Fruit fly (Drosophila melanogaster) whole organism, embryonic: ENCODE results near the gene CG14853.

ENCODE experiments used
- Ada2b ChIP-seq: fragments of 200-800 bp; sonication (Bioruptor generic); IDR thresholded peaks from 2 replicates; pipeline ENCODE4 v1.3.6; 2022; ENCODE audit warnings: missing biosample characterization, missing genetic modification characterization
- CG10979 ChIP-seq: fragments of 200-800 bp; sonication (Bioruptor generic); optimal IDR thresholded peaks from 2 replicates; lab custom pipeline; 2018; ENCODE audit warnings: missing biosample characterization, mild to moderate bottlenecking, missing genetic modification characterization, moderate library complexity
- CG11398 ChIP-seq: fragments of 200-800 bp; sonication (Bioruptor generic); optimal IDR thresholded peaks from 2 replicates; lab custom pipeline; 2016; ENCODE audit warnings: missing biosample characterization, missing genetic modification characterization
- CG13894 ChIP-seq: fragments of 200-800 bp; sonication (Bioruptor generic); optimal IDR thresholded peaks from 3 replicates; lab custom pipeline; 2018; ENCODE audit warnings: missing biosample characterization, mild to moderate bottlenecking, missing genetic modification characterization, moderate library complexity
- CG15073 ChIP-seq: fragments of 200-800 bp; sonication (Bioruptor generic); optimal IDR thresholded peaks from 2 replicates; lab custom pipeline; 2016; ENCODE audit warnings: missing biosample characterization, missing genetic modification characterization
- CG16815 ChIP-seq: fragments of 200-800 bp; sonication (Bioruptor generic); optimal IDR thresholded peaks from 3 replicates; lab custom pipeline; 2017; ENCODE audit warnings: missing biosample characterization, mild to moderate bottlenecking, missing genetic modification characterization
- CG17328 ChIP-seq: fragments of 200-800 bp; sonication (Bioruptor generic); IDR thresholded peaks from 2 replicates; pipeline ENCODE4 v1.3.6; 2022; ENCODE audit warnings: missing biosample characterization, missing genetic modification characterization
- CG17359 ChIP-seq: fragments of 200-800 bp; sonication (Bioruptor generic); optimal IDR thresholded peaks from 3 replicates; lab custom pipeline; 2018; ENCODE audit warnings: missing biosample characterization, mild to moderate bottlenecking, missing genetic modification characterization, moderate library complexity
- CG18619 ChIP-seq: fragments of 200-800 bp; sonication (Bioruptor generic); optimal IDR thresholded peaks from 3 replicates; lab custom pipeline; 2017; ENCODE audit warnings: missing biosample characterization, mild to moderate bottlenecking, missing genetic modification characterization
- CG2712 ChIP-seq: fragments of 200-800 bp; optimal IDR thresholded peaks from 3 replicates; lab custom pipeline; 2019; ENCODE audit warnings: missing biosample characterization, mild to moderate bottlenecking, missing genetic modification characterization, moderate library complexity
- CG30431 ChIP-seq: fragments of 200-800 bp; sonication (Bioruptor generic); optimal IDR thresholded peaks from 2 replicates; lab custom pipeline; 2017; ENCODE audit warnings: missing biosample characterization, missing genetic modification characterization
- CG31441 ChIP-seq: fragments of 200-800 bp; sonication (Bioruptor generic); IDR thresholded peaks from 2 replicates; pipeline ENCODE4 v1.3.6; 2022; ENCODE audit warnings: missing biosample characterization, missing genetic modification characterization
- CG3163 ChIP-seq: fragments of 200-800 bp; sonication (Bioruptor generic); optimal IDR thresholded peaks from 3 replicates; lab custom pipeline; 2016; ENCODE audit warnings: missing biosample characterization, missing genetic modification characterization
- CG6254 ChIP-seq: fragments of 200-800 bp; sonication (Bioruptor generic); optimal IDR thresholded peaks from 3 replicates; lab custom pipeline; 2017; ENCODE audit warnings: mild to moderate bottlenecking, missing biosample characterization, missing genetic modification reagents, missing genetic modification characterization
- CG6689 ChIP-seq: fragments of 200-800 bp; sonication (Bioruptor generic); IDR thresholded peaks from 2 replicates; pipeline ENCODE4 v1.3.6; 2022; ENCODE audit warnings: missing biosample characterization, missing genetic modification characterization
- CG7839 ChIP-seq: fragments of 200-800 bp; sonication (Bioruptor generic); optimal IDR thresholded peaks from 3 replicates; lab custom pipeline; 2018; ENCODE audit warnings: missing biosample characterization, mild to moderate bottlenecking, missing genetic modification characterization, moderate library complexity
- CG8924 ChIP-seq: fragments of 200-800 bp; optimal IDR thresholded peaks from 3 replicates; lab custom pipeline; 2019; ENCODE audit warnings: missing biosample characterization, mild to moderate bottlenecking, missing genetic modification characterization, moderate library complexity
- D19A ChIP-seq: fragments of 200-800 bp; optimal IDR thresholded peaks from 3 replicates; lab custom pipeline; 2019; ENCODE audit warnings: missing biosample characterization, mild to moderate bottlenecking, missing genetic modification characterization, moderate library complexity
- Dbx ChIP-seq: fragments of 200-800 bp; sonication (Bioruptor generic); IDR thresholded peaks from 3 replicates; pipeline ENCODE4 v1.3.6; 2022; ENCODE audit warnings: missing biosample characterization, missing genetic modification characterization
- Dp ChIP-seq: fragments of 200-800 bp; sonication (Bioruptor generic); optimal IDR thresholded peaks from 2 replicates; lab custom pipeline; 2018; ENCODE audit warnings: missing biosample characterization, mild to moderate bottlenecking, missing genetic modification characterization, moderate library complexity
- HLHmδ ChIP-seq: fragments of 200-800 bp; sonication (Bioruptor generic); optimal IDR thresholded peaks from 2 replicates; lab custom pipeline; 2018; ENCODE audit warnings: missing biosample characterization, mild to moderate bottlenecking, missing genetic modification characterization, moderate library complexity
- Hr51 ChIP-seq, 2 experiments: fragments of 200-800 bp; sonication (Bioruptor generic); optimal IDR thresholded peaks; 2 replicates in 1 of 2; 3 replicates in 1 of 2; lab custom pipeline; 2016 to 2018; ENCODE audit warnings: missing biosample characterization in 2 of 2, missing genetic modification characterization in 2 of 2, mild to moderate bottlenecking in 1 of 2, moderate library complexity in 1 of 2
- Oli ChIP-seq: fragments of 200-800 bp; sonication (Bioruptor generic); optimal IDR thresholded peaks from 2 replicates; lab custom pipeline; 2018; ENCODE audit warnings: missing biosample characterization, mild to moderate bottlenecking, missing genetic modification characterization, moderate library complexity
- Sox102F ChIP-seq: fragments of 200-800 bp; sonication (Bioruptor generic); optimal IDR thresholded peaks from 2 replicates; lab custom pipeline; 2018; ENCODE audit warnings: missing biosample characterization, mild to moderate bottlenecking, missing genetic modification characterization, moderate library complexity
- Trl ChIP-seq, 3 experiments: fragments of >200 bp in 2 of 3; fragments of 200-800 bp in 1 of 3; sonication (Bioruptor generic) in 1 of 3; optimal IDR thresholded peaks; 2 replicates in 1 of 3; 3 replicates in 2 of 3; lab custom pipeline; 2016 to 2017; ENCODE audit warnings: missing biosample characterization in 1 of 3, missing genetic modification characterization in 1 of 3
- Xrp1 ChIP-seq: fragments of 200-800 bp; sonication (Bioruptor generic); IDR thresholded peaks from 2 replicates; pipeline ENCODE4 v1.3.6; 2022; ENCODE audit warnings: missing biosample characterization, missing genetic modification characterization
- bsh ChIP-seq, 2 experiments: fragments of 200-800 bp; sonication (Bioruptor generic); optimal IDR thresholded peaks; 2 replicates each; lab custom pipeline; 2017 to 2018; ENCODE audit warnings: mild to moderate bottlenecking in 2 of 2, missing biosample characterization in 2 of 2, missing genetic modification characterization in 2 of 2, moderate library complexity in 1 of 2
- chif ChIP-seq, 2 experiments: fragments of 200-800 bp; sonication (Bioruptor generic); optimal IDR thresholded peaks; 3 replicates each; lab custom pipeline; 2016; ENCODE audit warnings: missing biosample characterization in 2 of 2, missing genetic modification characterization in 2 of 2
- gcm ChIP-seq: fragments of 200-800 bp; sonication (Bioruptor generic); optimal IDR thresholded peaks from 2 replicates; lab custom pipeline; 2019; ENCODE audit warnings: missing biosample characterization, mild to moderate bottlenecking, missing genetic modification characterization, moderate library complexity
- lab ChIP-seq: fragments of 200-800 bp; sonication (Bioruptor generic); optimal IDR thresholded peaks from 3 replicates; lab custom pipeline; 2017; ENCODE audit warnings: missing biosample characterization, missing genetic modification characterization, mild to moderate bottlenecking, moderate library complexity, missing genetic modification reagents
- mld ChIP-seq: fragments of 200-800 bp; sonication (Bioruptor generic); IDR thresholded peaks from 3 replicates; pipeline ENCODE4 v1.3.6; 2022; ENCODE audit warnings: missing biosample characterization, missing genetic modification characterization; ENCODE audit not compliant: partially characterized antibody
- nmo ChIP-seq: fragments of 200-800 bp; sonication (Bioruptor generic); optimal IDR thresholded peaks from 2 replicates; lab custom pipeline; 2018; ENCODE audit warnings: missing biosample characterization, mild to moderate bottlenecking, missing genetic modification characterization, moderate library complexity
- prd ChIP-seq, 3 experiments: fragments of >200 bp in 2 of 3; fragments of 200-800 bp in 1 of 3; sonication (Bioruptor generic) in 1 of 3; optimal IDR thresholded peaks in 2 of 3; IDR thresholded peaks in 1 of 3; 2 replicates in 2 of 3; 3 replicates in 1 of 3; pipeline versions ENCODE4 v1.3.6 to Lab custom; 2017 to 2022; ENCODE audit warnings: missing biosample characterization in 1 of 3, missing genetic modification characterization in 1 of 3
- pum ChIP-seq: fragments of 200-800 bp; sonication (Bioruptor generic); optimal IDR thresholded peaks from 2 replicates; lab custom pipeline; 2016; ENCODE audit warnings: missing biosample characterization, missing genetic modification characterization
- row ChIP-seq: fragments of 200-800 bp; sonication (Bioruptor generic); IDR thresholded peaks from 3 replicates; pipeline ENCODE4 v1.3.6; 2022; ENCODE audit warnings: missing biosample characterization, missing genetic modification characterization
- sc ChIP-seq, 3 experiments: fragments of >200 bp in 2 of 3; fragments of 200-800 bp in 1 of 3; sonication (Bioruptor generic) in 1 of 3; optimal IDR thresholded peaks; 2 replicates in 2 of 3; 3 replicates in 1 of 3; lab custom pipeline; 2017; ENCODE audit warnings: mild to moderate bottlenecking in 1 of 3, missing biosample characterization in 1 of 3, missing genetic modification characterization in 1 of 3, missing genetic modification reagents in 1 of 3
- sd ChIP-seq: fragments of 200-800 bp; sonication (Bioruptor generic); optimal IDR thresholded peaks from 3 replicates; lab custom pipeline; 2018; ENCODE audit warnings: missing biosample characterization, mild to moderate bottlenecking, missing genetic modification characterization, moderate library complexity
- tll ChIP-seq, 2 experiments: fragments of 200-800 bp in 1 of 2; fragments of >200 bp in 1 of 2; sonication (Bioruptor generic) in 1 of 2; optimal IDR thresholded peaks; 2 replicates each; lab custom pipeline; 2017 to 2019; ENCODE audit warnings: missing biosample characterization in 2 of 2, missing genetic modification characterization in 2 of 2, mild to moderate bottlenecking in 1 of 2, moderate library complexity in 1 of 2
- twi ChIP-seq: fragments of 200-800 bp; optimal IDR thresholded peaks from 2 replicates; lab custom pipeline; 2019; ENCODE audit warnings: missing biosample characterization, mild to moderate bottlenecking, missing genetic modification characterization, moderate library complexity
- zf30C ChIP-seq: fragments of 200-800 bp; sonication (Bioruptor generic); optimal IDR thresholded peaks from 3 replicates; lab custom pipeline; 2018; ENCODE audit warnings: missing biosample characterization, mild to moderate bottlenecking, missing genetic modification characterization

The CG14853 gene

dm6 chr3R:14577803-14578493 lies 31.5 kb upstream of the CG14853 start (continued):
- TF ChIP-seq Hr51 (GFP tag; optimal IDR thresholded peaks at IDR 0.05; lab: Kevin White, UChicago) (peak in 1 of 2 experiments; percentile 61), Dbx (GFP tag; lab: Robert Waterston, UW) (no peak), lab (GFP tag; lab: Kevin White, UChicago) (peak; percentile 5), CG13894 (tag; lab: Kevin White, UChicago) (no peak), CG6689 (peak; percentile 39; the same call in 1 of the 2 replicates), Ada2b (GFP tag; lab: Robert Waterston, UW) (no peak), mld (0 out of 3 replicates have a peak, but pooled peaks have one; percentile 34), CG11398 (no peak), pum (GFP tag; lab: Kevin White, UChicago) (no peak), CG10979 (tag; lab: Kevin White, UChicago) (peak; percentile 14), CG18619 (GFP tag; lab: Kevin White, UChicago) (no peak), CG30431 (GFP tag; lab: Kevin White, UChicago) (no peak), CG17359 (tag; lab: Kevin White, UChicago) (peak; percentile 41), CG15073 (GFP tag; lab: Kevin White, UChicago) (no peak), D19A (tag; lab: Kevin White, UChicago) (no peak), gcm (GFP tag; lab: Kevin White, UChicago) (peak; percentile 18)

dm6 chr3R:14580045-14580579 lies 29.3 kb upstream of the CG14853 start:
- peak; percentile 88 for TF ChIP-seq CG3163 (GFP tag; lab: Kevin White, UChicago)
- peak; percentile 64 to 78 for TF ChIP-seq Trl (optimal IDR thresholded peaks at IDR 0.05; lab: Kevin White, UChicago)
- TF ChIP-seq Trl (GFP tag; optimal IDR thresholded peaks at IDR 0.05; lab: Kevin White, UChicago) = no peak
- TF ChIP-seq CG17328 (GFP tag; lab: Robert Waterston, UW) = no peak
- TF ChIP-seq sd (tag; lab: Kevin White, UChicago) = peak; percentile 70

- TF ChIP-seq gcm (GFP tag; lab: Kevin White, UChicago) (peak; percentile 9), Sox102F (GFP tag; lab: Kevin White, UChicago) (peak; percentile 16), twi (tag; lab: Kevin White, UChicago) (peak; percentile 98), CG31441 (0 out of 2 replicates have a peak, but pooled peaks have one; percentile 38), Oli (tag; lab: Kevin White, UChicago) (peak; percentile 15), zf30C (GFP tag; lab: Kevin White, UChicago) (peak; percentile 65), CG7839 (tag; lab: Kevin White, UChicago) (peak; percentile 19), nmo (GFP tag; lab: Kevin White, UChicago) (peak; percentile 32), sc (optimal IDR thresholded peaks at IDR 0.05; lab: Kevin White, UChicago) (no peak), sc (GFP tag; optimal IDR thresholded peaks at IDR 0.05; lab: Kevin White, UChicago) (peak; percentile 11), Xrp1 (GFP tag; lab: Robert Waterston, UW) (peak; percentile 39; the same call in 1 of the 2 replicates), CG2712 (peak; percentile 71), row (0 out of 3 replicates have a peak, but pooled peaks have one; percentile 28), CG6254 (GFP tag; lab: Kevin White, UChicago) (no peak), CG16815 (GFP tag; lab: Kevin White, UChicago) (peak; percentile 54), tll (GFP tag; optimal IDR thresholded peaks at IDR 0.05; lab: Kevin White, UChicago) (peak in 1 of 2 experiments; percentile 92), Dp (no peak), chif (GFP tag; optimal IDR thresholded peaks at IDR 0.05; lab: Kevin White, UChicago) (peak in 1 of 2 experiments; percentile 12), prd (optimal IDR thresholded peaks at IDR 0.05; lab: Kevin White, UChicago) (no peak), prd (GFP tag; IDR thresholded peaks at IDR 0.05; lab: Robert Waterston, UW) (peak; percentile 52; the same call in 2 of the 3 replicates), bsh (GFP tag; optimal IDR thresholded peaks at IDR 0.05; lab: Kevin White, UChicago) (peak in 1 of 2 experiments; percentile 8), CG8924 (peak; percentile 26), HLHmδ (no peak)
These were observed 22.7 kb upstream of the CG14853 start for dm6 chr3R:14586480-14587443.
